Worm (Caenorhabditis elegans) whole organism, mixed stage, embryonic: ENCODE data around the gene C50H11.8.

Source experiments
- M03D4.4 ChIP-seq: sonication (generic microtip); optimal IDR thresholded peaks from 2 replicates; lab custom pipeline; 2017; ENCODE audit warnings: mild to moderate bottlenecking, missing genetic modification characterization, missing compliant biosample characterization
- blmp-1 ChIP-seq: fragments of 150-350 bp; optimal IDR thresholded peaks from 2 replicates; lab custom pipeline; 2014; ENCODE audit warnings: missing biosample characterization, missing genetic modification characterization
- ceh-39 ChIP-seq: fragments of 150-350 bp; optimal IDR thresholded peaks from 2 replicates; lab custom pipeline; 2014; ENCODE audit warnings: missing biosample characterization, missing genetic modification characterization
- ceh-43 ChIP-seq: fragments of 200-800 bp; sonication (Bioruptor generic); optimal IDR thresholded peaks from 2 replicates; lab custom pipeline; 2018; ENCODE audit warnings: mild to moderate bottlenecking, missing genetic modification characterization, moderate library complexity, missing compliant biosample characterization
- ceh-83 ChIP-seq: fragments of 200-800 bp; sonication (Bioruptor generic); optimal IDR thresholded peaks from 2 replicates; lab custom pipeline; 2018; ENCODE audit warnings: mild to moderate bottlenecking, missing genetic modification characterization, missing compliant biosample characterization
- ces-1 ChIP-seq: fragments of 150-350 bp; optimal IDR thresholded peaks from 2 replicates; lab custom pipeline; 2014; ENCODE audit warnings: missing biosample characterization, missing genetic modification reagents, missing genetic modification characterization
- cnd-1 ChIP-seq: fragments of 200-800 bp; sonication (Bioruptor generic); optimal IDR thresholded peaks from 2 replicates; lab custom pipeline; 2018; ENCODE audit warnings: mild to moderate bottlenecking, missing genetic modification characterization, missing compliant biosample characterization
- drap-1 ChIP-seq: fragments of 200-800 bp; sonication (Bioruptor generic); optimal IDR thresholded peaks from 3 replicates; lab custom pipeline; 2018; ENCODE audit warnings: mild to moderate bottlenecking, missing genetic modification characterization, missing compliant biosample characterization
- elt-1 ChIP-seq: sonication (generic microtip); optimal IDR thresholded peaks from 2 replicates; lab custom pipeline; 2017; ENCODE audit warnings: missing genetic modification characterization, mild to moderate bottlenecking, missing compliant biosample characterization, antibody characterized with exemption, moderate library complexity, borderline replicate concordance; ENCODE audit not compliant: insufficient read depth
- elt-3 ChIP-seq: fragments of 150-350 bp; optimal IDR thresholded peaks from 2 replicates; lab custom pipeline; 2014; ENCODE audit warnings: missing biosample characterization, missing genetic modification characterization
- flh-1 ChIP-seq: fragments of 200-800 bp; sonication (Bioruptor generic); optimal IDR thresholded peaks from 2 replicates; lab custom pipeline; 2018; ENCODE audit warnings: mild to moderate bottlenecking, missing genetic modification characterization, moderate library complexity, missing compliant biosample characterization
- ham-2 ChIP-seq: fragments of 200-800 bp; sonication (Bioruptor generic); optimal IDR thresholded peaks from 2 replicates; lab custom pipeline; 2018; ENCODE audit warnings: mild to moderate bottlenecking, missing genetic modification characterization, missing compliant biosample characterization
- hlh-1 ChIP-seq: fragments of 150-350 bp; optimal IDR thresholded peaks from 2 replicates; lab custom pipeline; 2014; ENCODE audit warnings: missing biosample characterization, missing genetic modification reagents, missing genetic modification characterization
- lin-13 ChIP-seq: fragments of 150-350 bp; optimal IDR thresholded peaks from 2 replicates; lab custom pipeline; 2014; ENCODE audit warnings: missing biosample characterization, missing genetic modification characterization
- lin-32 ChIP-seq: fragments of 200-800 bp; sonication (Bioruptor generic); optimal IDR thresholded peaks from 2 replicates; lab custom pipeline; 2018; ENCODE audit warnings: mild to moderate bottlenecking, missing genetic modification characterization, missing compliant biosample characterization
- lsy-2 ChIP-seq: fragments of 150-350 bp; optimal IDR thresholded peaks from 2 replicates; lab custom pipeline; 2014; ENCODE audit warnings: missing biosample characterization, missing genetic modification characterization
- mab-5 ChIP-seq: fragments of 150-350 bp; optimal IDR thresholded peaks from 2 replicates; lab custom pipeline; 2014; ENCODE audit warnings: missing biosample characterization, missing genetic modification characterization
- mep-1 ChIP-seq: fragments of 150-350 bp; optimal IDR thresholded peaks from 2 replicates; lab custom pipeline; 2017; ENCODE audit warnings: missing biosample characterization, missing genetic modification reagents, missing genetic modification characterization, inconsistent platforms
- mls-2 ChIP-seq: sonication (generic microtip); optimal IDR thresholded peaks from 2 replicates; lab custom pipeline; 2016; ENCODE audit warnings: mild to moderate bottlenecking, missing genetic modification characterization, moderate library complexity, missing compliant biosample characterization
- nhr-12 ChIP-seq: fragments of 150-350 bp; optimal IDR thresholded peaks from 2 replicates; lab custom pipeline; 2014; ENCODE audit warnings: missing biosample characterization, missing genetic modification characterization
- nhr-2 ChIP-seq: fragments of 150-350 bp; optimal IDR thresholded peaks from 2 replicates; lab custom pipeline; 2014; ENCODE audit warnings: missing biosample characterization, missing genetic modification characterization
- nhr-237 ChIP-seq: fragments of 150-350 bp; optimal IDR thresholded peaks from 2 replicates; lab custom pipeline; 2014; ENCODE audit warnings: missing biosample characterization, missing genetic modification characterization
- nhr-28 ChIP-seq: fragments of 150-350 bp; optimal IDR thresholded peaks from 2 replicates; lab custom pipeline; 2014; ENCODE audit warnings: missing biosample characterization, missing genetic modification characterization
- pha-4 ChIP-seq: fragments of 150-350 bp; optimal IDR thresholded peaks from 2 replicates; lab custom pipeline; 2018; ENCODE audit warnings: missing biosample characterization, missing genetic modification reagents, missing genetic modification characterization
- sem-2 ChIP-seq: fragments of 200-800 bp; sonication (Bioruptor generic); optimal IDR thresholded peaks from 2 replicates; lab custom pipeline; 2018; ENCODE audit warnings: mild to moderate bottlenecking, missing genetic modification characterization, missing compliant biosample characterization
- snpc-4 ChIP-seq: fragments of 150-350 bp; optimal IDR thresholded peaks from 2 replicates; lab custom pipeline; 2014; ENCODE audit warnings: missing biosample characterization, missing genetic modification characterization
- sptf-1 ChIP-seq: sonication (generic microtip); optimal IDR thresholded peaks from 2 replicates; lab custom pipeline; 2017; ENCODE audit warnings: mild to moderate bottlenecking, missing genetic modification characterization, moderate library complexity, missing compliant biosample characterization
- tbx-8 ChIP-seq: fragments of 200-800 bp; sonication (Bioruptor generic); optimal IDR thresholded peaks from 2 replicates; lab custom pipeline; 2018; ENCODE audit warnings: mild to moderate bottlenecking, missing genetic modification characterization, moderate library complexity, missing compliant biosample characterization
- unc-120 ChIP-seq: sonication (generic microtip); optimal IDR thresholded peaks from 2 replicates; lab custom pipeline; 2017; ENCODE audit warnings: missing genetic modification characterization, missing compliant biosample characterization; ENCODE audit not compliant: poor library complexity, severe bottlenecking
- unc-39 ChIP-seq: fragments of 150-350 bp; optimal IDR thresholded peaks from 2 replicates; lab custom pipeline; 2014; ENCODE audit warnings: missing biosample characterization, missing genetic modification characterization
- unc-62 ChIP-seq: fragments of 150-350 bp; optimal IDR thresholded peaks from 2 replicates; lab custom pipeline; 2014; ENCODE audit warnings: missing biosample characterization, missing genetic modification reagents, missing genetic modification characterization

The C50H11.8 gene

ce11 chrV:3024274-3024673, 30.1 kb upstream of the C50H11.8 start, which contains the start of gene asp-8:
TSS of gene asp-8 (plus strand) at chrV:3024549.
- TF ChIP-seq nhr-2 (no peak), M03D4.4 (tag; lab: Kevin White, UChicago) (no peak), nhr-28 (tag; lab: Kevin White, UChicago) (no peak)

ce11 chrV:3028205-3028604, 26.1 kb upstream of the C50H11.8 start, which contains the start of gene asp-7:
TSS of gene asp-7 (plus strand) at chrV:3028285.
- TF ChIP-seq elt-3 (no peak), hlh-1 (tag; lab: Kevin White, UChicago) (no peak), lin-32 (GFP tag; lab: Kevin White, UChicago) (no peak), blmp-1 (no peak)

- TF ChIP-seq flh-1, result no peak
- TF ChIP-seq hlh-1 (tag; lab: Kevin White, UChicago), result no peak
- TF ChIP-seq lin-13 (tag; lab: Kevin White, UChicago), result no peak
- no peak for TF ChIP-seq lsy-2 (tag; lab: Kevin White, UChicago)
- TF ChIP-seq ceh-83 (GFP tag; lab: Kevin White, UChicago), result no peak
- no peak for TF ChIP-seq elt-1 (tag; lab: Kevin White, UChicago)
- no peak for TF ChIP-seq cnd-1 (tag; lab: Kevin White, UChicago)
- no peak for TF ChIP-seq lin-32 (GFP tag; lab: Kevin White, UChicago)
- no peak for TF ChIP-seq mep-1 (tag; lab: Kevin White, UChicago)
These were observed 22.0 kb upstream of the C50H11.8 start, which contains the start of gene irld-38 for ce11 chrV:3032343-3032742. TSS of gene irld-38 (minus strand) at chrV:3032443.

ce11 chrV:3034236-3034635, 20.1 kb upstream of the C50H11.8 start, which contains the start of gene srw-8:
TSS of gene srw-8 (minus strand) at chrV:3034336.
- TF ChIP-seq pha-4 (tag; lab: Kevin White, UChicago) (no peak), ceh-83 (GFP tag; lab: Kevin White, UChicago) (no peak), ham-2 (GFP tag; lab: Kevin White, UChicago) (no peak), elt-3 (no peak), sptf-1 (tag; lab: Kevin White, UChicago) (no peak), blmp-1 (no peak), ceh-39 (tag; lab: Kevin White, UChicago) (no peak), mep-1 (tag; lab: Kevin White, UChicago) (no peak)

ce11 chrV:3038058-3038457, 16.3 kb upstream of the C50H11.8 start:
- TF ChIP-seq lin-32 (GFP tag; lab: Kevin White, UChicago), result no peak
- TF ChIP-seq unc-39 (tag; lab: Kevin White, UChicago), result no peak
- no peak for TF ChIP-seq pha-4 (tag; lab: Kevin White, UChicago)
- TF ChIP-seq elt-3, result no peak
- TF ChIP-seq ces-1 (GFP tag; lab: Kevin White, UChicago), result no peak
- no peak for TF ChIP-seq tbx-8 (GFP tag; lab: Kevin White, UChicago)
- no peak for TF ChIP-seq sem-2 (GFP tag; lab: Kevin White, UChicago)
- no peak for TF ChIP-seq flh-1
- TF ChIP-seq unc-62 (GFP tag; lab: Kevin White, UChicago), result no peak
- no peak for TF ChIP-seq ceh-83 (GFP tag; lab: Kevin White, UChicago)
- TF ChIP-seq ceh-39 (tag; lab: Kevin White, UChicago), result no peak
- no peak for TF ChIP-seq nhr-12 (tag; lab: Kevin White, UChicago)
- no peak for TF ChIP-seq ceh-43 (GFP tag; lab: Kevin White, UChicago)
- TF ChIP-seq hlh-1 (tag; lab: Kevin White, UChicago), result no peak

ce11 chrV:3039282-3039681, 15.1 kb upstream of the C50H11.8 start, which contains the start of gene chpf-2:
TSS of gene chpf-2 (minus strand) at chrV:3039382.
- TF ChIP-seq drap-1 (GFP tag; lab: Kevin White, UChicago), result no peak
- TF ChIP-seq elt-1 (tag; lab: Kevin White, UChicago), result no peak
- TF ChIP-seq unc-62 (GFP tag; lab: Kevin White, UChicago), result no peak
- no peak for TF ChIP-seq elt-3
- TF ChIP-seq hlh-1 (tag; lab: Kevin White, UChicago), result no peak
- no peak for TF ChIP-seq snpc-4
- no peak for TF ChIP-seq ceh-83 (GFP tag; lab: Kevin White, UChicago)
- TF ChIP-seq sem-2 (GFP tag; lab: Kevin White, UChicago), result no peak
- TF ChIP-seq mep-1 (tag; lab: Kevin White, UChicago), result no peak
- TF ChIP-seq unc-120 (tag; lab: Kevin White, UChicago), result no peak
- TF ChIP-seq nhr-237 (tag; lab: Kevin White, UChicago), result no peak
- TF ChIP-seq ces-1 (GFP tag; lab: Kevin White, UChicago), result no peak
- TF ChIP-seq nhr-28 (tag; lab: Kevin White, UChicago), result no peak
- no peak for TF ChIP-seq sptf-1 (tag; lab: Kevin White, UChicago)
- TF ChIP-seq nhr-2, result no peak
- TF ChIP-seq ham-2 (GFP tag; lab: Kevin White, UChicago), result no peak
- TF ChIP-seq mab-5 (tag; lab: Kevin White, UChicago), result no peak
- no peak for TF ChIP-seq mls-2 (tag; lab: Kevin White, UChicago)
- TF ChIP-seq blmp-1, result no peak
